Worm (Caenorhabditis elegans): Measurements from ENCODE around the gene D1022.2.
A peak's percentile ranks its signal among the peaks of the same experiment; 100 is the strongest.

The D1022.2 gene

ce11 chrII:7456184-7456583 is 3.1 kb upstream of the D1022.2 start, which contains the start of gene D1022.3:
TSS of gene D1022.3 (minus strand) at chrII:7456284.
- TF ChIP-seq nhr-11 (tag; optimal IDR thresholded peaks at IDR 0.05): no peak
- TF ChIP-seq lin-11 (tag; optimal IDR thresholded peaks at IDR 0.05): no peak
- no peak for TF ChIP-seq ahr-1 (tag; optimal IDR thresholded peaks at IDR 0.05)
- no peak for TF ChIP-seq ets-4 (tag; optimal IDR thresholded peaks at IDR 0.05)
- TF ChIP-seq pax-1 (tag; optimal IDR thresholded peaks at IDR 0.05): no peak
- no peak for TF ChIP-seq fkh-6 (tag; optimal IDR thresholded peaks at IDR 0.05)
- no peak for TF ChIP-seq pag-3 (tag; optimal IDR thresholded peaks at IDR 0.05; ENCODE audit: borderline replicate concordance)
- TF ChIP-seq hlh-8 (tag; optimal IDR thresholded peaks at IDR 0.05): no peak
- no peak for TF ChIP-seq hlh-13 (GFP tag; optimal IDR thresholded peaks at IDR 0.05)
- TF ChIP-seq npax-4 (tag; optimal IDR thresholded peaks at IDR 0.05): no peak
- TF ChIP-seq tbx-7 (tag; optimal IDR thresholded peaks at IDR 0.05): no peak
- TF ChIP-seq ceh-45 (GFP tag; IDR thresholded peaks at IDR 0.05): no peak
- TF ChIP-seq hlh-15 (tag; optimal IDR thresholded peaks at IDR 0.05): no peak
- no peak for TF ChIP-seq fax-1 (tag; optimal IDR thresholded peaks at IDR 0.05)
- no peak for TF ChIP-seq ref-2 (tag; optimal IDR thresholded peaks at IDR 0.05)
- no peak for TF ChIP-seq sox-4 (tag; optimal IDR thresholded peaks at IDR 0.05)
- no peak for TF ChIP-seq Y22D7AL.16 (tag; optimal IDR thresholded peaks at IDR 0.05)
- no peak for TF ChIP-seq ceh-2 (tag; optimal IDR thresholded peaks at IDR 0.05)

DNA sequence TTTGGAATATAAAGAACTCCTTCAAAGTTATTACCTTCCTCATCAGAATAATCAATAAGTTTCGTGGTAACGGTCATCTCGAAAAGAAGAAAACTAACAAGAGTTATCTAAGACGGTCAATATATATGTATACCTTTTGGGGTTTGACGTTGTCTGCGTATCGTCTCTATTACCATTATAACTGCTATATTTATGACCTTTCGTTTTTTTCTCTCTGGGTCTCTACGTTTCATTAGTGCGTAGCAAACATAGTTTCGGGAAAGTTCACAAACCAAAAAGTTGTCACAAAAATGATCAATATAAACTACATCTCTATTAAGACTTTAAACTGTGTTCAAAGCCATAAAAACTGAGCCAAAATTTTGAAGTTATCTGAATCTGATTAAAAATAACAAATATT is 2.1 kb upstream of the D1022.2 start, which contains the start of gene D1022.4:
Gene D1022.4 (minus strand): TSS at position 83 of the 400 bp plus-strand sequence.
- TF ChIP-seq ceh-22 (tag; optimal IDR thresholded peaks at IDR 0.05) (no peak), ceh-34 (tag; optimal IDR thresholded peaks at IDR 0.05) (no peak), K09A11.1 (tag; optimal IDR thresholded peaks at IDR 0.05; ENCODE audit: insufficient read depth) (no peak), hlh-13 (GFP tag; optimal IDR thresholded peaks at IDR 0.05) (no peak), unc-55 (GFP tag; optimal IDR thresholded peaks at IDR 0.05) (no peak), nhr-232 (tag; optimal IDR thresholded peaks at IDR 0.05) (no peak), lim-6 (tag; optimal IDR thresholded peaks at IDR 0.05) (no peak), fkh-6 (tag; optimal IDR thresholded peaks at IDR 0.05) (no peak), eyg-1 (tag; optimal IDR thresholded peaks at IDR 0.05) (no peak)

ce11 chrII:7458706-7459105 is 599 bp upstream of the D1022.2 start, which contains the start of gene D1022.5:
TSS of gene D1022.5 (minus strand) at chrII:7458806.
- TF ChIP-seq hlh-8 (tag; optimal IDR thresholded peaks at IDR 0.05) (no peak), C08G9.2 (tag; optimal IDR thresholded peaks at IDR 0.05) (no peak), sox-4 (tag; optimal IDR thresholded peaks at IDR 0.05) (no peak), elt-4 (tag; optimal IDR thresholded peaks at IDR 0.05) (no peak), pag-3 (tag; optimal IDR thresholded peaks at IDR 0.05; ENCODE audit: borderline replicate concordance) (no peak), ceh-24 (tag; optimal IDR thresholded peaks at IDR 0.05) (no peak), unc-42 (tag; optimal IDR thresholded peaks at IDR 0.05) (no peak)

DNA sequence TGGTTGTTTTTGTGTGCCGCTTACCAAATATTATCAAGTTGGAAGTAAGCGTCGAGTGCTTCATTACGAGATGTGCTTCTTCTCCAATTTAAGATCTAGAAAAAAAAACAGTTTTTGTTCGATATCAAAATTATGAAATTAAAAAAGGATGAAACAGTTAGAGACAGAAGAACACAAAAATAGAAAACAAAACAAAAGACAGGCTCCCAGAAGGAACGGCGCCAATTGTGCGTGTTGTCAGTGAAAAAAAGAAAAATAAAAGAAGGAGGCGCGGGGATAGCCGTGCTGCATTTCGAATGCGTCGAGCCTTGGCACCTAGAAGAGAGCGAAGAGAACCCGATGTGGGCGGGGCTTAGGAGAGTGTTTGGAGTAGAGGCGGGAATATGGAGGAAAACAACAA is 6.2 kb downstream of the D1022.2 start, which contains the start of gene sro-1:
Gene sro-1 (minus strand): TSS at position 101 of the 400 bp plus-strand sequence.
- TF ChIP-seq ama-1 (optimal IDR thresholded peaks at IDR 0.05) (no peak), syd-9 (tag; optimal IDR thresholded peaks at IDR 0.05) (no peak), pqm-1 (tag; optimal IDR thresholded peaks at IDR 0.05) (no peak)

- TF ChIP-seq pax-1 (tag; optimal IDR thresholded peaks at IDR 0.05) (no peak), unc-3 (GFP tag; conservative IDR thresholded peaks at IDR 0.05) (no peak), unc-3 (tag; optimal IDR thresholded peaks at IDR 0.05) (no peak), unc-42 (tag; optimal IDR thresholded peaks at IDR 0.05) (peak; percentile 64)
These were observed 10.0 kb downstream of the D1022.2 start for ce11 chrII:7469318-7469717.

Data from whole organism, late embryonic.